Worm (Caenorhabditis elegans): ENCODE data around the gene acs-10.

acs-10 gene

ce11 chrV:14110042-14110441 is 36.3 kb upstream of the acs-10 start, which contains the start of gene H39E23.2:
TSS of gene H39E23.2 (plus strand) at chrV:14110342.
- TF ChIP-seq F55B11.4 (tag; optimal IDR thresholded peaks at IDR 0.05; ENCODE audit: borderline replicate concordance, insufficient read depth): no peak

- no peak for TF ChIP-seq mes-4 (tag; optimal IDR thresholded peaks at IDR 0.05)
- no peak for TF ChIP-seq lin-35 (GFP tag; optimal IDR thresholded peaks at IDR 0.05)
- TF ChIP-seq F22D6.2 (tag; optimal IDR thresholded peaks at IDR 0.05): no peak
- TF ChIP-seq egrh-3 (GFP tag; IDR thresholded peaks at IDR 0.05): peak; percentile 24; the same call in 1 of the 2 replicates
- no peak for TF ChIP-seq let-607 (tag; optimal IDR thresholded peaks at IDR 0.05)
- no peak for TF ChIP-seq hsf-1 (GFP tag; IDR thresholded peaks at IDR 0.05)
- no peak for TF ChIP-seq pbrm-1 (GFP tag; IDR thresholded peaks at IDR 0.05)
- no peak for TF ChIP-seq die-1 (tag; optimal IDR thresholded peaks at IDR 0.05)
- TF ChIP-seq Y56A3A.18 (GFP tag; IDR thresholded peaks at IDR 0.05): no peak
- peak; percentile 58; the same call in 1 of the 2 replicates for TF ChIP-seq zfh-2 (GFP tag; conservative IDR thresholded peaks at IDR 0.05)
- TF ChIP-seq F57A8.1 (GFP tag; optimal IDR thresholded peaks at IDR 0.05): no peak
- no peak for TF ChIP-seq dpff-1 (tag; optimal IDR thresholded peaks at IDR 0.05)
- no peak for TF ChIP-seq B0019.2 (GFP tag; conservative IDR thresholded peaks at IDR 0.05)
- TF ChIP-seq K11D2.4 (GFP tag; IDR thresholded peaks at IDR 0.05): peak; percentile 26; the same call in 1 of the 2 replicates
- no peak for TF ChIP-seq madf-6 (GFP tag; IDR thresholded peaks at IDR 0.05)
- TF ChIP-seq atf-7 (tag; optimal IDR thresholded peaks at IDR 0.05): no peak
- TF ChIP-seq ceh-91 (GFP tag; IDR thresholded peaks at IDR 0.05): no peak
Measured at ce11 chrV:14120674-14121073, 25.6 kb upstream of the acs-10 start.

ce11 chrV:14123176-14123575 is 23.1 kb upstream of the acs-10 start:
- TF ChIP-seq ztf-22 (GFP tag; optimal IDR thresholded peaks at IDR 0.05) (no peak), nhr-120 (GFP tag; IDR thresholded peaks at IDR 0.05) (no peak), ztf-18 (tag; optimal IDR thresholded peaks at IDR 0.05) (no peak), cebp-2 (GFP tag; IDR thresholded peaks at IDR 0.05) (no peak), mel-28 (tag; optimal IDR thresholded peaks at IDR 0.05; ENCODE audit: borderline replicate concordance) (no peak)

- 0 out of 2 replicates have a peak, but pooled peaks have one; percentile 41 for TF ChIP-seq lin-26 (GFP tag; IDR thresholded peaks at IDR 0.05)
- 0 out of 2 replicates have a peak, but pooled peaks have one; percentile 39 for TF ChIP-seq Y53G8AR.9 (GFP tag; conservative IDR thresholded peaks at IDR 0.05)
- peak; percentile 44; the same call in 1 of the 2 replicates for TF ChIP-seq dox-1 (GFP tag; IDR thresholded peaks at IDR 0.05)
- TF ChIP-seq mcd-1 (GFP tag; IDR thresholded peaks at IDR 0.05): peak; percentile 51
- peak; percentile 24; the same call in 1 of the 2 replicates for TF ChIP-seq madf-6 (GFP tag; IDR thresholded peaks at IDR 0.05)
- TF ChIP-seq F33H1.4 (GFP tag; IDR thresholded peaks at IDR 0.05): peak; percentile 77
- 0 out of 2 replicates have a peak, but pooled peaks have one; percentile 21 for TF ChIP-seq ztf-25 (GFP tag; IDR thresholded peaks at IDR 0.05)
Measured at ce11 chrV:14124187-14124586, 22.1 kb upstream of the acs-10 start.

- peak; percentile 1 for TF ChIP-seq ceh-27 (GFP tag; optimal IDR thresholded peaks at IDR 0.05)
- TF ChIP-seq hsf-1 (GFP tag; IDR thresholded peaks at IDR 0.05): no peak
- TF ChIP-seq efl-1 (GFP tag; optimal IDR thresholded peaks at IDR 0.05): no peak
- no peak for TF ChIP-seq ztf-6 (GFP tag; IDR thresholded peaks at IDR 0.05)
- TF ChIP-seq let-526 (GFP tag; IDR thresholded peaks at IDR 0.05): no peak
- TF ChIP-seq ccch-3 (GFP tag; optimal IDR thresholded peaks at IDR 0.05): no peak
- TF ChIP-seq mes-4 (tag; optimal IDR thresholded peaks at IDR 0.05): no peak
- TF ChIP-seq Y79H2A.3 (GFP tag; conservative IDR thresholded peaks at IDR 0.05): no peak
- TF ChIP-seq zfh-2 (GFP tag; conservative IDR thresholded peaks at IDR 0.05): peak; percentile 53; the same call in 1 of the 2 replicates
Measured at ce11 chrV:14126341-14126924, 19.9 kb upstream of the acs-10 start.
